Fruit fly (Drosophila melanogaster) whole organism, embryonic: ENCODE data around the gene mxt.

Experiments
- CG1024 ChIP-seq: fragments of 200-800 bp; sonication (Bioruptor generic); IDR thresholded peaks from 2 replicates; pipeline ENCODE4 v1.3.6; 2022; ENCODE audit warnings: missing biosample characterization, missing genetic modification characterization
- CG11560 ChIP-seq: fragments of 200-800 bp; sonication (Bioruptor generic); IDR thresholded peaks from 3 replicates; pipeline ENCODE4 v1.3.6; 2022; ENCODE audit warnings: missing biosample characterization, missing genetic modification characterization
- CG13123 ChIP-seq: fragments of 200-800 bp; sonication (Bioruptor generic); optimal IDR thresholded peaks from 2 replicates; lab custom pipeline; 2016; ENCODE audit warnings: missing biosample characterization, missing genetic modification characterization
- CG13296 ChIP-seq: fragments of 200-800 bp; sonication (Bioruptor generic); optimal IDR thresholded peaks from 3 replicates; lab custom pipeline; 2018; ENCODE audit warnings: missing biosample characterization, mild to moderate bottlenecking, missing genetic modification characterization
- CG13775 ChIP-seq: fragments of 200-800 bp; sonication (Bioruptor generic); optimal IDR thresholded peaks from 3 replicates; lab custom pipeline; 2017; ENCODE audit warnings: missing biosample characterization, mild to moderate bottlenecking, missing genetic modification characterization
- CG15479 ChIP-seq: fragments of 200-800 bp; sonication (Bioruptor generic); optimal IDR thresholded peaks from 3 replicates; lab custom pipeline; 2019; ENCODE audit warnings: missing biosample characterization, mild to moderate bottlenecking, missing genetic modification characterization, moderate library complexity
- CG5953 ChIP-seq: fragments of 200-800 bp; sonication (Bioruptor generic); IDR thresholded peaks from 2 replicates; pipeline ENCODE4 v1.3.6; 2022; ENCODE audit warnings: missing biosample characterization, missing genetic modification characterization
- D19B ChIP-seq: fragments of 200-800 bp; sonication (Bioruptor generic); optimal IDR thresholded peaks from 2 replicates; lab custom pipeline; 2017; ENCODE audit warnings: missing biosample characterization, mild to moderate bottlenecking, missing genetic modification characterization
- Stat92E ChIP-seq, 3 experiments: fragments of >200 bp in 2 of 3; fragments of 200-800 bp in 1 of 3; sonication (Bioruptor generic) in 1 of 3; optimal IDR thresholded peaks; 2 replicates each; lab custom pipeline; 2017 to 2019; ENCODE audit warnings: missing biosample characterization in 3 of 3, missing genetic modification characterization in 3 of 3, mild to moderate bottlenecking in 1 of 3, moderate library complexity in 1 of 3
- gcm ChIP-seq: fragments of 200-800 bp; sonication (Bioruptor generic); optimal IDR thresholded peaks from 2 replicates; lab custom pipeline; 2019; ENCODE audit warnings: missing biosample characterization, mild to moderate bottlenecking, missing genetic modification characterization, moderate library complexity
- sug ChIP-seq: fragments of 200-800 bp; optimal IDR thresholded peaks from 2 replicates; lab custom pipeline; 2019; ENCODE audit warnings: missing biosample characterization, mild to moderate bottlenecking, missing genetic modification characterization, moderate library complexity
- unc-4 ChIP-seq: fragments of 200-800 bp; sonication (Bioruptor generic); IDR thresholded peaks from 2 replicates; pipeline ENCODE4 v1.3.6; 2022; ENCODE audit warnings: missing biosample characterization, missing genetic modification characterization; ENCODE audit not compliant: partially characterized antibody

DNA sequence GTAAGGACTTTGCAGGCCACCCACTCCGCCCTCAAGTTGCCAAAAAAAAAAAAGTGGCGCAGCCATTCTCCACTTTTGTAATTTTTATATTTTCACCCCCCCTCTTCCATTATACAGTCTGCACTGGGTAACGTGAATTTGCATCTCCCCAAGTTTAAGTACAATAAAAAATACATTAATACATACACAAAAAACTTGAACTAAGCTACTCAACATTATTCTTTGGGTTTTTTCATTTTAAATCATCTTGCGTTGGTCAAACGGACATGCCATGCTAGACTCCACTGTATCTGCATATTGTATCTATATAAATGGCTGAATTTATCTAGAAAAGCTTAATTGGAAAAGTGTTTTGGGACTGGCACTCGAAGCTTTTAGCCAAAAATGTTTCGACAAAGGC lies 14.4 kb upstream of the mxt start:
- no peak for TF ChIP-seq unc-4 (GFP tag; lab: Robert Waterston, UW)
- no peak for TF ChIP-seq CG13123 (GFP tag; lab: Kevin White, UChicago)
- TF ChIP-seq Stat92E (GFP tag; optimal IDR thresholded peaks at IDR 0.05; lab: Kevin White, UChicago): no peak
- no peak for TF ChIP-seq CG15479 (GFP tag; lab: Kevin White, UChicago)
- TF ChIP-seq CG5953: no peak
- no peak for TF ChIP-seq D19B
- no peak for TF ChIP-seq sug (tag; lab: Kevin White, UChicago)
- TF ChIP-seq CG13775 (GFP tag; lab: Kevin White, UChicago): no peak
- no peak for TF ChIP-seq CG1024 (GFP tag; lab: Robert Waterston, UW)
- TF ChIP-seq CG13296 (GFP tag; lab: Kevin White, UChicago): peak; percentile 39
- TF ChIP-seq gcm (GFP tag; lab: Kevin White, UChicago): no peak
- no peak for TF ChIP-seq CG11560 (tag; lab: Robert Waterston, UW)
